Worm (Caenorhabditis elegans) whole organism, L4 larva: ENCODE measurements around the gene fbxc-53.

Source experiments
- D1046.2 ChIP-seq: fragments of 200-800 bp; sonication (Bioruptor generic); IDR thresholded peaks from 2 replicates; pipeline ENCODE4 v1.3.6; 2022; ENCODE audit warnings: missing genetic modification characterization, missing compliant biosample characterization
- F26F4.8 ChIP-seq: fragments of 200-800 bp; sonication (Bioruptor generic); conservative IDR thresholded peaks from 2 replicates; pipeline ENCODE4 v1.3.6; 2022; ENCODE audit warnings: missing genetic modification characterization, missing compliant biosample characterization
- F44E2.7 ChIP-seq: fragments of 200-800 bp; sonication (Bioruptor generic); IDR thresholded peaks from 2 replicates; pipeline ENCODE4 v2.1.2; 2022; ENCODE audit warnings: missing genetic modification characterization, missing compliant biosample characterization
- F49E8.2 ChIP-seq: sonication (generic microtip); optimal IDR thresholded peaks from 2 replicates; lab custom pipeline; 2016; ENCODE audit warnings: missing compliant biosample characterization, mild to moderate bottlenecking, missing genetic modification characterization, borderline replicate concordance
- R02D3.7 ChIP-seq: fragments of 150-350 bp; sonication (generic microtip); optimal IDR thresholded peaks from 3 replicates; lab custom pipeline; 2014; ENCODE audit warnings: missing biosample characterization, missing genetic modification characterization
- T20F7.1 ChIP-seq: fragments of 200-800 bp; sonication (Bioruptor generic); optimal IDR thresholded peaks from 2 replicates; lab custom pipeline; 2018; ENCODE audit warnings: mild to moderate bottlenecking, missing genetic modification characterization, missing compliant biosample characterization
- Y105C5A.15 ChIP-seq: fragments of 200-800 bp; sonication (Bioruptor generic); IDR thresholded peaks from 2 replicates; pipeline ENCODE4 v1.3.6; 2022; ENCODE audit warnings: missing genetic modification characterization, missing compliant biosample characterization
- Y48G9A.11 ChIP-seq: fragments of 200-800 bp; sonication (Bioruptor generic); IDR thresholded peaks from 2 replicates; pipeline ENCODE4 v1.3.6; 2022; ENCODE audit warnings: missing genetic modification reagents, missing genetic modification characterization, missing compliant biosample characterization
- Y5F2A.4 ChIP-seq: fragments of 200-800 bp; sonication (Bioruptor generic); optimal IDR thresholded peaks from 2 replicates; lab custom pipeline; 2018; ENCODE audit warnings: mild to moderate bottlenecking, missing genetic modification characterization, missing compliant biosample characterization
- attf-4 ChIP-seq: sonication (generic microtip); optimal IDR thresholded peaks from 3 replicates; lab custom pipeline; 2017; ENCODE audit warnings: missing biosample characterization, missing genetic modification characterization
- ceh-20 ChIP-seq: fragments of 200-800 bp; sonication (Bioruptor generic); IDR thresholded peaks from 2 replicates; pipeline ENCODE4 v1.3.6; 2022; ENCODE audit warnings: missing genetic modification reagents, missing genetic modification characterization, missing compliant biosample characterization
- ceh-44 ChIP-seq: fragments of 200-800 bp; sonication (Bioruptor generic); IDR thresholded peaks from 2 replicates; pipeline ENCODE4 v1.3.6; 2022; ENCODE audit warnings: missing genetic modification reagents, missing genetic modification characterization, missing compliant biosample characterization
- ceh-82 ChIP-seq: sonication (generic microtip); optimal IDR thresholded peaks from 2 replicates; lab custom pipeline; 2017; ENCODE audit warnings: missing biosample characterization, missing genetic modification characterization
- cey-2 ChIP-seq: sonication (generic microtip); optimal IDR thresholded peaks from 3 replicates; lab custom pipeline; 2017; ENCODE audit warnings: missing genetic modification characterization, mild to moderate bottlenecking, missing compliant biosample characterization, antibody characterized with exemption, borderline replicate concordance; ENCODE audit not compliant: insufficient read depth
- ctbp-1 ChIP-seq: fragments of 200-800 bp; sonication (Bioruptor generic); IDR thresholded peaks from 2 replicates; pipeline ENCODE4 v1.3.6; 2022; ENCODE audit warnings: missing genetic modification reagents, missing genetic modification characterization, missing compliant biosample characterization
- daf-12 ChIP-seq: fragments of 150-350 bp; optimal IDR thresholded peaks from 2 replicates; lab custom pipeline; 2014; ENCODE audit warnings: missing biosample characterization, missing genetic modification reagents, missing genetic modification characterization
- dmd-6 ChIP-seq: fragments of 200-800 bp; sonication (Bioruptor generic); IDR thresholded peaks from 2 replicates; pipeline ENCODE4 v1.3.6; 2022; ENCODE audit warnings: missing genetic modification reagents, missing genetic modification characterization, missing compliant biosample characterization
- dmd-8 ChIP-seq: fragments of 200-800 bp; sonication (Bioruptor generic); IDR thresholded peaks from 2 replicates; pipeline ENCODE4 v1.3.6; 2022; ENCODE audit warnings: missing genetic modification characterization, missing compliant biosample characterization
- dpl-1 ChIP-seq: fragments of 150-350 bp; optimal IDR thresholded peaks from 2 replicates; lab custom pipeline; 2014; ENCODE audit warnings: missing biosample characterization, missing genetic modification reagents, missing genetic modification characterization
- duxl-1 ChIP-seq: sonication (generic microtip); optimal IDR thresholded peaks from 2 replicates; lab custom pipeline; 2016; ENCODE audit warnings: mild to moderate bottlenecking, missing genetic modification characterization, moderate library complexity, missing compliant biosample characterization; ENCODE audit not compliant: poor library complexity
- dve-1 ChIP-seq: sonication (generic microtip); optimal IDR thresholded peaks from 2 replicates; lab custom pipeline; 2017; ENCODE audit warnings: antibody characterized with exemption, mild to moderate bottlenecking, missing genetic modification characterization, missing compliant biosample characterization; ENCODE audit not compliant: insufficient read depth
- hlh-30 ChIP-seq: sonication (generic microtip); optimal IDR thresholded peaks from 2 replicates; lab custom pipeline; 2017; ENCODE audit warnings: antibody characterized with exemption, mild to moderate bottlenecking, missing genetic modification characterization, missing compliant biosample characterization; ENCODE audit not compliant: insufficient read depth
- lim-7 ChIP-seq: fragments of 200-800 bp; sonication (Bioruptor generic); IDR thresholded peaks from 2 replicates; pipeline ENCODE4 v1.3.6; 2022; ENCODE audit warnings: missing genetic modification characterization, missing compliant biosample characterization
- lin-1 ChIP-seq: fragments of 200-800 bp; sonication (Bioruptor generic); IDR thresholded peaks from 2 replicates; pipeline ENCODE4 v1.3.6; 2022; ENCODE audit warnings: missing genetic modification reagents, missing genetic modification characterization, missing compliant biosample characterization
- lin-13 ChIP-seq: fragments of 150-350 bp; optimal IDR thresholded peaks from 2 replicates; lab custom pipeline; 2014; ENCODE audit warnings: missing biosample characterization, missing genetic modification reagents, missing genetic modification characterization
- lin-29 ChIP-seq: fragments of 200-800 bp; sonication (Bioruptor generic); IDR thresholded peaks from 2 replicates; pipeline ENCODE4 v1.3.6; 2022; ENCODE audit warnings: missing genetic modification reagents, missing genetic modification characterization, missing compliant biosample characterization
- lin-38 ChIP-seq: fragments of 200-800 bp; sonication (Bioruptor generic); IDR thresholded peaks from 2 replicates; pipeline ENCODE4 v1.3.6; 2022; ENCODE audit warnings: missing genetic modification reagents, missing genetic modification characterization, missing compliant biosample characterization
- madf-9 ChIP-seq: fragments of 200-800 bp; sonication (Bioruptor generic); conservative IDR thresholded peaks from 2 replicates; pipeline ENCODE4 v1.3.6; 2022; ENCODE audit warnings: missing genetic modification reagents, missing genetic modification characterization, missing compliant biosample characterization
- mdl-1 ChIP-seq, 2 experiments: fragments of 150-350 bp in 1 of 2; sonication (generic microtip) in 1 of 2; optimal IDR thresholded peaks; 2 replicates each; lab custom pipeline; 2014 to 2017; ENCODE audit warnings: missing biosample characterization in 2 of 2, missing genetic modification characterization in 2 of 2
- mes-2 ChIP-seq: sonication (generic microtip); optimal IDR thresholded peaks from 2 replicates; lab custom pipeline; 2016; ENCODE audit warnings: missing genotype, mild to moderate bottlenecking, missing genetic modification characterization, missing compliant biosample characterization; ENCODE audit not compliant: poor library complexity, severe bottlenecking
- mxl-2 ChIP-seq: fragments of 200-800 bp; sonication (Bioruptor generic); conservative IDR thresholded peaks from 2 replicates; pipeline ENCODE4 v1.3.6; 2022; ENCODE audit warnings: missing genetic modification reagents, missing genetic modification characterization, missing compliant biosample characterization
- mxl-3 ChIP-seq: fragments of 200-800 bp; sonication (Bioruptor generic); optimal IDR thresholded peaks from 2 replicates; lab custom pipeline; 2018; ENCODE audit warnings: mild to moderate bottlenecking, missing genetic modification characterization, missing compliant biosample characterization
- nhr-10 ChIP-seq: fragments of 150-350 bp; optimal IDR thresholded peaks from 2 replicates; lab custom pipeline; 2014; ENCODE audit warnings: missing biosample characterization, missing genetic modification characterization
- nhr-11 ChIP-seq: fragments of 150-350 bp; optimal IDR thresholded peaks from 2 replicates; lab custom pipeline; 2014; ENCODE audit warnings: missing biosample characterization, missing genetic modification characterization
- nhr-25 ChIP-seq: sonication (generic microtip); optimal IDR thresholded peaks from 2 replicates; lab custom pipeline; 2017; ENCODE audit warnings: missing genetic modification characterization, mild to moderate bottlenecking, missing compliant biosample characterization, antibody characterized with exemption, moderate library complexity, borderline replicate concordance; ENCODE audit not compliant: insufficient read depth
- nhr-28 ChIP-seq: fragments of 150-350 bp; optimal IDR thresholded peaks from 2 replicates; lab custom pipeline; 2014; ENCODE audit warnings: missing biosample characterization, missing genetic modification characterization
- nhr-48 ChIP-seq: sonication (generic microtip); optimal IDR thresholded peaks from 2 replicates; lab custom pipeline; 2016; ENCODE audit warnings: mild to moderate bottlenecking, missing genetic modification characterization, missing compliant biosample characterization
- nhr-76 ChIP-seq: fragments of 150-350 bp; optimal IDR thresholded peaks from 2 replicates; lab custom pipeline; 2014; ENCODE audit warnings: missing biosample characterization, missing genetic modification characterization
- nhr-77 ChIP-seq: fragments of 150-350 bp; optimal IDR thresholded peaks from 2 replicates; lab custom pipeline; 2014; ENCODE audit warnings: missing biosample characterization, missing genetic modification characterization
- pha-4 ChIP-seq, 2 experiments: fragments of 150-350 bp in 1 of 2; fragments of 200-800 bp in 1 of 2; sonication (Bioruptor generic) in 1 of 2; IDR thresholded peaks in 1 of 2; optimal IDR thresholded peaks in 1 of 2; 2 replicates each; pipeline versions ENCODE4 v1.3.6 to Lab custom; 2014 to 2022; ENCODE audit warnings: missing genetic modification characterization in 2 of 2, missing genetic modification reagents in 2 of 2, missing biosample characterization in 1 of 2, missing compliant biosample characterization in 1 of 2
- pqm-1 ChIP-seq: sonication (generic microtip); optimal IDR thresholded peaks from 2 replicates; lab custom pipeline; 2017; ENCODE audit warnings: missing biosample characterization, missing genetic modification characterization
- set-16 ChIP-seq: fragments of 200-800 bp; sonication (Bioruptor generic); IDR thresholded peaks from 2 replicates; pipeline ENCODE4 v1.3.6; 2022; ENCODE audit warnings: missing genetic modification reagents, missing genetic modification characterization, missing compliant biosample characterization
- tag-97 ChIP-seq: fragments of 200-800 bp; sonication (Bioruptor generic); IDR thresholded peaks from 2 replicates; pipeline ENCODE4 v1.3.6; 2022; ENCODE audit warnings: missing genetic modification characterization, missing compliant biosample characterization
- tra-1 ChIP-seq: fragments of 200-800 bp; sonication (Bioruptor generic); IDR thresholded peaks from 2 replicates; pipeline ENCODE4 v1.3.6; 2022; ENCODE audit warnings: missing genetic modification reagents, missing genetic modification characterization, missing compliant biosample characterization
- unc-130 ChIP-seq: sonication (generic microtip); optimal IDR thresholded peaks from 2 replicates; lab custom pipeline; 2016; ENCODE audit warnings: missing genetic modification reagents, missing genetic modification characterization, missing compliant biosample characterization
- unc-39 ChIP-seq: sonication (generic microtip); optimal IDR thresholded peaks from 2 replicates; lab custom pipeline; 2017; ENCODE audit warnings: missing biosample characterization, missing genetic modification characterization
- unc-62 ChIP-seq, 3 experiments: fragments of 150-350 bp in 1 of 3; sonication (generic microtip); optimal IDR thresholded peaks in 2 of 3; peaks in 1 of 3; 1 replicate in 1 of 3; 2 replicates in 2 of 3; lab custom pipeline; 2014 to 2017; ENCODE audit warnings: missing biosample characterization in 3 of 3, missing genetic modification characterization in 3 of 3, missing genetic modification reagents in 3 of 3, missing genotype in 1 of 3
- vab-7 ChIP-seq: fragments of 200-800 bp; sonication (Bioruptor generic); IDR thresholded peaks from 2 replicates; pipeline ENCODE4 v1.3.6; 2022; ENCODE audit warnings: missing genetic modification reagents, missing genetic modification characterization, missing compliant biosample characterization
- zfp-2 ChIP-seq: sonication (generic microtip); optimal IDR thresholded peaks from 2 replicates; lab custom pipeline; 2016; ENCODE audit warnings: mild to moderate bottlenecking, missing genetic modification characterization, missing compliant biosample characterization

Gene fbxc-53

DNA sequence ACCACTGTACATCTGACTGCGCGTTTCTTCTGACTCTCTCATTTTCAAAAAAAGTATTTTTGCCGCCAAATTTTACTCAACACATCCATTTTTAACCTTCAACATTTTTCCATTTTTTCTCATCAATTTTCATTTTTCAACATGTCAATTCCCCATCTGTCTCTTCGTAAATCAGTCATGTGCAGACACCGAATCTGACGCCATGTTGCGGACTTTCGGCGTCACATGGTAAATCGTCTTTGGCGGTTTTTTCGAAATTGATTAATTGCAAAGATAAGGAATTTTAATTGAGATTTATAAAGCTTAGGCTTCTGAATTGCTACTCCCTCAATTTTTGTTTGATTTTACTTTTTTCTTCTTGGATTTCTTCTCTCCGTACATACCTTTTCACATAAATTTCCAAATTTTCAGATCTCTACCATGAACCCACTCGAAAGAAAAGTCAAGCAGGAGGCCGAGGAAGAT, 28.3 kb upstream of the fbxc-53 start, which contains the start of gene F19B10.1:
F19B10.1 (plus strand) TSS at position 415 of the 465 bp plus-strand sequence.
- TF ChIP-seq nhr-10 (no peak), ceh-44 (GFP tag; lab: Robert Waterston, UW) (no peak), lin-13 (GFP tag; lab: Kevin White, UChicago) (peak; percentile 41), pqm-1 (peak; percentile 3), set-16 (no peak), pha-4 (GFP tag; IDR thresholded peaks at IDR 0.05; lab: Robert Waterston, UW) (no peak), pha-4 (tag; optimal IDR thresholded peaks at IDR 0.05; lab: Kevin White, UChicago) (no peak), madf-9 (GFP tag; lab: Robert Waterston, UW) (no peak), lin-38 (no peak), nhr-28 (peak; percentile 71), mdl-1 (tag; optimal IDR thresholded peaks at IDR 0.05; lab: Kevin White, UChicago) (peak in 1 of 2 experiments; percentile 66), nhr-48 (no peak), lim-7 (GFP tag; lab: Robert Waterston, UW) (no peak), lin-1 (no peak), dve-1 (tag; lab: Kevin White, UChicago) (no peak), mes-2 (tag; lab: Kevin White, UChicago) (peak; percentile 86), cey-2 (no peak), ctbp-1 (no peak), F49E8.2 (tag; lab: Kevin White, UChicago) (no peak), dmd-6 (GFP tag; lab: Robert Waterston, UW) (peak; percentile 63), ceh-82 (tag; lab: Kevin White, UChicago) (no peak), Y5F2A.4 (no peak), daf-12 (tag; lab: Kevin White, UChicago) (no peak), attf-4 (tag; lab: Kevin White, UChicago) (no peak), nhr-76 (tag; lab: Kevin White, UChicago) (no peak), Y105C5A.15 (GFP tag; lab: Robert Waterston, UW) (no peak), D1046.2 (GFP tag; lab: Robert Waterston, UW) (no peak), mxl-3 (GFP tag; lab: Kevin White, UChicago) (peak; percentile 63), unc-39 (tag; lab: Kevin White, UChicago) (no peak), ceh-20 (GFP tag; lab: Robert Waterston, UW) (peak; percentile 24; the same call in 1 of the 2 replicates), nhr-11 (no peak), dpl-1 (peak; percentile 93), tag-97 (GFP tag; lab: Robert Waterston, UW) (no peak), T20F7.1 (no peak), vab-7 (GFP tag; lab: Robert Waterston, UW) (no peak), tra-1 (GFP tag; lab: Robert Waterston, UW) (no peak), R02D3.7 (tag; lab: Kevin White, UChicago) (peak; percentile 45), mxl-2 (no peak), hlh-30 (tag; lab: Kevin White, UChicago) (peak; percentile 100), dmd-8 (no peak), zfp-2 (no peak), unc-130 (no peak), Y48G9A.11 (GFP tag; lab: Robert Waterston, UW) (no peak), nhr-25 (tag; lab: Kevin White, UChicago) (peak; percentile 9), unc-62 (GFP tag; optimal IDR thresholded peaks at IDR 0.05 in 1 of 2; lab: Kevin White, UChicago) (peak in 1 of 2 experiments; percentile 79), unc-62 (tag; optimal IDR thresholded peaks at IDR 0.05; lab: Kevin White, UChicago) (no peak), duxl-1 (tag; lab: Kevin White, UChicago) (peak; percentile 85), F26F4.8 (GFP tag; lab: Robert Waterston, UW) (no peak), F44E2.7 (GFP tag; lab: Robert Waterston, UW) (no peak), nhr-77 (peak; percentile 8), lin-29 (no peak)
